Worm (Caenorhabditis elegans): ENCODE data around the gene T14B4.19.

The T14B4.19 gene

DNA sequence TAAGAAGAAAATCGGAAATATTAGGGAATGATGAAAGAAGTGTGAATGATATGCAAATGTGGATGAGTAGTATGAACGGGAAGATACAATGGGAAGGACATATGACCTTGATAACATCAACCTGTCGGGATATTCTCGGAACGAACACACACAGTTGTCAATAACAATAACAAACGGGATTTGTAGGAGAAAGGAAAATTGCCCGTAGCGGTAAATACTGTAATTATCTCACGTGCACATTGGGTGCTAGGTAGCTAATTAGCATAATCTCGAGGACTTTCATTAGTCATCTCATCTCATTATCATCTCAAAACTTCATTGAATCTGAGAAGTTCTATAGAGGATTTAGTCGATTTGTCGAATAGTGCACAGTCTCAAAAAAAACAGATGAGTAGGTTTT, 272 bp upstream of the T14B4.19 start:
- TF ChIP-seq unc-62 (GFP tag; optimal IDR thresholded peaks at IDR 0.05) (peak; percentile 32), ces-1 (GFP tag; optimal IDR thresholded peaks at IDR 0.05) (no peak), elt-1 (tag; optimal IDR thresholded peaks at IDR 0.05; ENCODE audit: borderline replicate concordance, insufficient read depth) (peak; percentile 51), ham-2 (GFP tag; optimal IDR thresholded peaks at IDR 0.05) (peak; percentile 84)

DNA sequence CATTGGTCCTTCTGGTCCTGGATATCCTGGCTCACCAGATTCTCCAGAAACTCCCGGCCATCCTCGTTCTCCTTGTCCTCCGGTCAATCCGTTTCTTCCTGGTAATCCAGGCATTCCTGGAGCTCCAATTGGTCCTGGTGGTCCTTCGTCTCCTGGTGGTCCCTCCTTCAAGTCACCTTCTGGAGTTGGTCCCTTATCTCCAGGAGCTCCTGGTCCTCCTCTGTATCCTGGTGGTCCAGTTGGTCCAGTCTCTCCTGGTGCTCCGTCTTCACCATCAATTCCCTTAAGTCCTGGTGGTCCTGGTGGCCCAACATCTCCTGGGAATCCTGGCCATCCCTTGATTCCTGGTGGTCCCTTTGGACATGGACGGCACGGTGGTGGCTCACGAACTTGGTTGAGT, 2.1 kb downstream of the T14B4.19 start:
- TF ChIP-seq mab-5 (tag; optimal IDR thresholded peaks at IDR 0.05) (no peak), ham-2 (GFP tag; optimal IDR thresholded peaks at IDR 0.05) (no peak), lin-32 (GFP tag; optimal IDR thresholded peaks at IDR 0.05) (no peak)

DNA sequence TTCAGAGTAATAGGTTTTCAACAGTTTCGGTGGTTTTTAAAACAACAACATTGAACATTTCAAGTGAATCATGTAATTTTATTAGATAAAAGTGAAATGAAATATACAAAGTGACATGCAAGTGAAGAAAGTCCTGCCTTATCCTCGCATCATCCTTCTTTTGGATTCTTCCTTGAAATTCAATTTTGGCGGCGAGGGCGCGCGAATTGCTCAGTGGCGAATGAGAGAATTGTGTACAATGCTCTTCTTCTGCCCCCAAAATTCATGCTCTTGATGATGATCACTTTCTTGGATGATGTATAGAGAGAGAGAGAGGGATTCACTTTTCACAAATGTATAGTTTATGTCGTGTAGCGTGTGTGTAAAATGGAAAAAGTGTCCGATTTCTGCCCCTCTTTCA, 3.1 kb downstream of the T14B4.19 start:
- TF ChIP-seq ces-1 (GFP tag; optimal IDR thresholded peaks at IDR 0.05) (peak; percentile 96), zip-8 (tag; optimal IDR thresholded peaks at IDR 0.05) (no peak)

DNA sequence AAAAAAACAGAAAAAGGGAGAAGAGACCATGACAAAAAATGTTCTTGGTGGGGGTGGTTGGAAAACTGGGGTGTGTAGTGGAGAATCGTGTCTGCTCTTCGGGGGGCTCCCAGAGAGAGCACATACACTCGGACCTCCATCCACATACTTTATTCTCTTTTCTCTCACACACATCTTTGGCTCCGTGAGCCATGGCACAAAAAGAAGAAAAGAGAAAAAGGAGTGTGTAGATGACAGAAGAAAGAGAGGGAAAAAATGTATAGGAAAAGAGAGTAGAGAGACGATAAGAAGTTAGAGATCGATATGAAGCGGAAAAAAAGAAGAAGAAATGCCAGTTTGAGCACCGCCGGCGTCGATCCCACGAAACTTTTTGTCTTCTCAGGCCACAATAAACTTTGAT, 3.8 kb downstream of the T14B4.19 start:
- TF ChIP-seq lsy-2 (tag; optimal IDR thresholded peaks at IDR 0.05) (no peak), unc-39 (tag; optimal IDR thresholded peaks at IDR 0.05) (no peak), nhr-28 (tag; optimal IDR thresholded peaks at IDR 0.05) (no peak), unc-120 (tag; optimal IDR thresholded peaks at IDR 0.05; ENCODE audit: poor library complexity, severe bottlenecking) (peak; percentile 90), mls-2 (tag; optimal IDR thresholded peaks at IDR 0.05) (no peak), unc-62 (GFP tag; optimal IDR thresholded peaks at IDR 0.05) (peak; percentile 21), bed-3 (GFP tag; optimal IDR thresholded peaks at IDR 0.05) (no peak), ces-1 (GFP tag; optimal IDR thresholded peaks at IDR 0.05) (no peak), ceh-43 (GFP tag; optimal IDR thresholded peaks at IDR 0.05) (no peak)

DNA sequence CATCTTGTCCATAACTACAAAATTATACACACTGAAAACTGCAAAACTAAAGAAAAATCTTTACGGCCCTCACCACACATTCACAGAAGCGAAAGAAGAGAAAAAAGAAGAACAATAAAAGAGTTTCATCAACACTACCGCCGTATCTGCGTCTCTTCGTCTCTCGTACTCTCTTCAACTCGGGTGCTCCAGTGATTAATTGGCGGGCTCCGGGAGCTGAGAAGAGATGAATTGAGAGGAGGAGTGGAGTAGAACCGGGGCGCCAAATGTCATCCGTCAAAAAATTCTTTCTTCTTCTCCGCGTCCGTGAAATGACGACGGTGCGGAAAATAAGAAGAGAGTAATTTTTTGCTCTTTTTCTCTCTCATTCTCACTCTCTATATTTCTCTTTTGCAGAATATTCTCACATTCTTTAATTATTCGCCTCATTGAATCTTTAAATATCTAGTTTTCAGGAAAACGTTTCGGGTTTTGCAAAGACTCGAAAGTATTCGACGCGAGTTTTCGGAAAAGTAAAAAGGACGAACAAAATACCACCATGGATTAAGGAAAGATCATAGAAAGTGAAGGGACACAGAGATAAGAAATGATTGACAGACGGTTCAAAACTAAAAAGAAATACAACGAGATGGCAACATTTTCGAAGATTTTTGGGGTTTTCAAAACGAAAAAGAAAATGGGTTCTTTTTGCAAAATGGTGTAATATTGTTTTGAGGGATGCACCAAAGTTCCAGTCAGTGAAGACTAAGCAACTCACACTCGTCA, 5.1 kb downstream of the T14B4.19 start:
- no peak for TF ChIP-seq pha-4 (tag; optimal IDR thresholded peaks at IDR 0.05)
- TF ChIP-seq ces-1 (GFP tag; optimal IDR thresholded peaks at IDR 0.05): peak; percentile 49
- TF ChIP-seq hlh-1 (tag; optimal IDR thresholded peaks at IDR 0.05): peak; percentile 61
- peak; percentile 50 for TF ChIP-seq unc-62 (GFP tag; optimal IDR thresholded peaks at IDR 0.05)
- peak; percentile 34 for TF ChIP-seq unc-120 (tag; optimal IDR thresholded peaks at IDR 0.05; ENCODE audit: poor library complexity, severe bottlenecking)

DNA sequence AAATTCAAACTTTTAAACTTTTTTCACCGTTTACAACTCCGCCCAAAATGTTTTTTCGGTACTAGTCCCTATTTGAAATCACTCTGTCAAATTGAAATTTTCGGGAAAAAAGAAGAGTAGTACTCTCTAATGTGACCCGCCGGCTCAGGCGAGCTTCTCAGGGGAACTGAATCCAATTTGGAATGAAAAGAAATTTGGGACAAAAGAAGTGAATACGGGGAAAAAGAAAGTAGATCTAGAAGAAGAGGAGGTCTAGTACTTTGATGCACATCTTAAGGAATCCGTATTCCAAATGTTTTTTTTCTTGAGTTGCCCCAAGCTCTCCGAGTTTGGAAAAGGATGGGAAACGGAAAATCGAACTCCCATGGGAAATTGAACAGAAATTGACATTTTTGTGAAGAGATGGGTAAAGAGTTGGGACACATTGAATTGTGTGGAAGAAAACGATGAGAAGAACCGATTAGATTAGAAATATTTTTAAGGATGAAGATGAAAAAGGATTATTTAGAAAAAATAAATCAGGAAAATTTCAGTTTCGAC, 6.1 kb downstream of the T14B4.19 start:
- TF ChIP-seq ham-2 (GFP tag; optimal IDR thresholded peaks at IDR 0.05): no peak
- TF ChIP-seq unc-62 (GFP tag; optimal IDR thresholded peaks at IDR 0.05): no peak
- peak; percentile 82 for TF ChIP-seq ces-1 (GFP tag; optimal IDR thresholded peaks at IDR 0.05)
- no peak for TF ChIP-seq ceh-39 (tag; optimal IDR thresholded peaks at IDR 0.05)
- no peak for TF ChIP-seq flh-1 (GFP tag; optimal IDR thresholded peaks at IDR 0.05)
- no peak for TF ChIP-seq blmp-1 (tag; optimal IDR thresholded peaks at IDR 0.05)

DNA sequence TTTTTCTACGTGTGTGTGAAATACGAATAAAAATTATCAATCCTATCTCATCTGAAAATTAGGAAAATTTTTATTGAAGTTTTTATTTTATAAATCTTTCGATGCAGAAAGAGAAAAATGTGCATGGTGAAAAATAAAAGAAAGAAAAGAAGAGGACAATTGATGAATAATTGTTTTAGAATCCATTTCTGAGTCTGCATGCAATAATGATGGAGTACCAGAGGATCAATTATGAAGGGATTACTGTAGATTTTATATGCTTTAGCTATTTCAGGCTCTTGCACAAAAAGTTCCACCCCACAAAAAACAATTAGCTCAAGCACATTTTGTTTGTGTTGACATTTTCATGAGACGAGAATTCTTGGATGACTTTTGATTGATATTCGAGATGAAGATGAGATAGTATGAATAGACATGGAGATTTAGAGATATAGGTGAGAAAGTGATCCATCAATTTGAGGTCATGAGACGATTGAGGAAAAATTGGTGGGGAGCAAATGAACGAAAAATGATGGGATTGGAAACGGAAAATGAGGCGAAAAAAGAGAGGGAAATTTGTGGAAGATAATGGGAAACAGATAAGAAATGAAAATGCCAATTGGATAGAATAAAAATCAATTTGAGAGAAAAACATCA, 7.0 kb downstream of the T14B4.19 start, which contains the start of gene rpy-1:
TSS of gene rpy-1 (minus strand) at position 51 of the 636 bp plus-strand sequence.
- peak; percentile 35 for TF ChIP-seq unc-120 (tag; optimal IDR thresholded peaks at IDR 0.05; ENCODE audit: poor library complexity, severe bottlenecking)
- no peak for TF ChIP-seq lin-32 (GFP tag; optimal IDR thresholded peaks at IDR 0.05)
- peak; percentile 85 for TF ChIP-seq unc-62 (GFP tag; optimal IDR thresholded peaks at IDR 0.05)

DNA sequence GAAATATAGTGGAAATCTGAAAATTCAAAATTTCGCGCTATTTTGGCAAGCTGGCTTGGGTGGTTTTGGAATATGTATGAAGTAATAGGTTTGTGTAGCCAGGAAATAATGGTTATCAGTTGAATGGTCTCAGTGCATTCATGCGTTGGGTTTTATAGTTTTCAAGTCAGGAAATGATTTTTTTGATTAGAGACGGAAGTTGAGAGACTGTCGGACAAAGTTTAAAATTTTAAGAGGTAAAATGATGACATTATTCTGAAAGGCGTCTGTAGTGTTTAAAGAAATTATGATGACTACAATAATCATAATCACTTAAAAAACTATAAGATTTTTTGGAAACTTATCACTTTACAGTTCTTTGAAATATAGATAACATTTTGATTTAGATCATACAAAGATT, 11.2 kb downstream of the T14B4.19 start, which contains the start of gene C18H9.6:
TSS of gene C18H9.6 (minus strand) at position 129 of the 400 bp plus-strand sequence.
- no peak for TF ChIP-seq flh-1 (GFP tag; optimal IDR thresholded peaks at IDR 0.05)
- no peak for TF ChIP-seq unc-39 (tag; optimal IDR thresholded peaks at IDR 0.05)
- TF ChIP-seq bed-3 (GFP tag; optimal IDR thresholded peaks at IDR 0.05): no peak
- TF ChIP-seq blmp-1 (tag; optimal IDR thresholded peaks at IDR 0.05): no peak
- TF ChIP-seq unc-62 (GFP tag; optimal IDR thresholded peaks at IDR 0.05): no peak
- TF ChIP-seq sptf-1 (tag; optimal IDR thresholded peaks at IDR 0.05): no peak
- no peak for TF ChIP-seq zip-8 (tag; optimal IDR thresholded peaks at IDR 0.05)
- TF ChIP-seq elt-1 (tag; optimal IDR thresholded peaks at IDR 0.05; ENCODE audit: borderline replicate concordance, insufficient read depth): no peak
- TF ChIP-seq ceh-43 (GFP tag; optimal IDR thresholded peaks at IDR 0.05): no peak
- TF ChIP-seq sem-2 (GFP tag; optimal IDR thresholded peaks at IDR 0.05): no peak
- TF ChIP-seq mab-5 (tag; optimal IDR thresholded peaks at IDR 0.05): no peak
- no peak for TF ChIP-seq lsy-2 (tag; optimal IDR thresholded peaks at IDR 0.05)
- no peak for TF ChIP-seq cnd-1 (tag; optimal IDR thresholded peaks at IDR 0.05)
- no peak for TF ChIP-seq mls-2 (tag; optimal IDR thresholded peaks at IDR 0.05)
- TF ChIP-seq lin-32 (GFP tag; optimal IDR thresholded peaks at IDR 0.05): no peak
- TF ChIP-seq nhr-2 (tag; optimal IDR thresholded peaks at IDR 0.05): no peak
- TF ChIP-seq nhr-76 (tag; optimal IDR thresholded peaks at IDR 0.05): no peak

Measured in whole organism, mixed stage, embryonic.